Fruit fly (Drosophila melanogaster) whole organism, adult: ENCODE data around the gene GAPsec.

Experiments
- CG11617 ChIP-seq: fragments of 200-800 bp; sonication (Bioruptor generic); optimal IDR thresholded peaks from 2 replicates; lab custom pipeline; 2017; ENCODE audit warnings: mild to moderate bottlenecking, missing biosample characterization, missing genetic modification reagents, missing genetic modification characterization
- CG12768 ChIP-seq: fragments of 200-800 bp; sonication (Bioruptor generic); optimal IDR thresholded peaks from 2 replicates; lab custom pipeline; 2017; ENCODE audit warnings: missing biosample characterization, missing genetic modification characterization, mild to moderate bottlenecking, moderate library complexity, missing genetic modification reagents
- CG33017 ChIP-seq: fragments of 200-800 bp; sonication (Bioruptor generic); optimal IDR thresholded peaks from 2 replicates; lab custom pipeline; 2018; ENCODE audit warnings: missing biosample characterization, mild to moderate bottlenecking, missing genetic modification characterization, moderate library complexity
- CG5204 ChIP-seq: fragments of 200-800 bp; sonication (Bioruptor generic); optimal IDR thresholded peaks from 2 replicates; lab custom pipeline; 2016; ENCODE audit warnings: missing biosample characterization, missing genetic modification characterization
- CG7101 ChIP-seq: fragments of 200-800 bp; sonication (Bioruptor generic); optimal IDR thresholded peaks from 2 replicates; lab custom pipeline; 2018; ENCODE audit warnings: missing biosample characterization, mild to moderate bottlenecking, missing genetic modification characterization, moderate library complexity
- Crg-1 ChIP-seq: fragments of 200-800 bp; sonication (Bioruptor generic); optimal IDR thresholded peaks from 2 replicates; lab custom pipeline; 2016; ENCODE audit warnings: missing biosample characterization, missing genetic modification characterization
- Hr96 ChIP-seq: fragments of 200-800 bp; sonication (Bioruptor generic); optimal IDR thresholded peaks from 2 replicates; lab custom pipeline; 2016; ENCODE audit warnings: missing biosample characterization, missing genetic modification characterization
- Mnt ChIP-seq: fragments of 200-800 bp; sonication (Bioruptor generic); optimal IDR thresholded peaks from 2 replicates; lab custom pipeline; 2016; ENCODE audit warnings: missing biosample characterization, mild to moderate bottlenecking, missing genetic modification characterization
- bab1 ChIP-seq: fragments of 200-800 bp; sonication (Bioruptor generic); optimal IDR thresholded peaks from 3 replicates; lab custom pipeline; 2019; ENCODE audit warnings: missing biosample characterization, mild to moderate bottlenecking, missing genetic modification characterization, moderate library complexity
- cic ChIP-seq: fragments of 200-800 bp; sonication (Bioruptor generic); optimal IDR thresholded peaks from 2 replicates; lab custom pipeline; 2017; ENCODE audit warnings: missing biosample characterization, mild to moderate bottlenecking, missing genetic modification characterization, moderate library complexity
- cnc ChIP-seq, 2 experiments: fragments of >200 bp; optimal IDR thresholded peaks; 2 replicates each; lab custom pipeline; 2017
- kay ChIP-seq: fragments of 200-800 bp; sonication (Bioruptor generic); peaks from one replicate; lab custom pipeline; 2016; ENCODE audit warnings: missing biosample characterization, missing genetic modification characterization, borderline replicate concordance
- pad ChIP-seq: fragments of 200-800 bp; sonication (Bioruptor generic); optimal IDR thresholded peaks from 3 replicates; lab custom pipeline; 2017; ENCODE audit warnings: missing biosample characterization, missing genetic modification characterization, mild to moderate bottlenecking, moderate library complexity, missing genetic modification reagents
- toe ChIP-seq: fragments of 200-800 bp; sonication (Bioruptor generic); optimal IDR thresholded peaks from 2 replicates; lab custom pipeline; 2016; ENCODE audit warnings: missing biosample characterization, missing genetic modification characterization

DNA sequence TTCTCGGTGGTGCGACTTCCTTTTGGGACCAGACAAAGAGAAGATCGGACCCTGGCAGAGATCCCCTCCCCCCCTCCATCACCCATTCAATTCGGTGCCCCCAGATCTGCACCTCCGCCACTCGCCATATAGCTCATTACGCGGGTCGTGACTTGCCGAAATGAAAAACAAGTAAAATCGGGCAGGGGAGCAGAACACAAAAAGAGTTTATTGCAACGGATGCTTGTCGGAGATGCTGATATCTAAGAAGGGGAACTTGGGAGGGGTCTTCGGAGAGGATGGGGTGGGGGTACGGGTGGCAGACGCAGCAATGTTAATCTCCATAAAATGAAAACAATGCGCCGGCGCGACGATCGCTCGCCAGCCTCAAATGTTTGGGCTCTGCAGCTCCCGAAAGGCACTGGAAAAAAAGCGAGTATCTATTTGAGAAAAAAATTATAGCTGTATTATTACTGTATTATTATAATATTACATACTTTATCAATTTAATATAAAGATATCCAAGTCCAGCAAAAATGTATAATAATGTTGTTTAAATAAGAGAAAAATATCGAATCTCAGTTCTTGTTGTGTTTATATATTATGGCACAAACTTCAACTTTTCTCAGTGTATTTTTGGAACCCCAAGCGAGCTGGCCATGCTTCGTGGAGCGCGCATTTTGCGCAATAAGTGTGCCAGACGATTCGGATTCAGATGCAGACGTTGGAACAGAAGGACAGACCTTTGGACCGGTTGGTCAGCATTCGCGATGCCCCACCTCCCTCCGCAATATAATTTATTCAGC lies 44.3 kb upstream of the GAPsec start:
- TF ChIP-seq CG33017 (tag; lab: Kevin White, UChicago): no peak
- TF ChIP-seq toe (GFP tag; lab: Kevin White, UChicago): no peak
- TF ChIP-seq CG12768 (GFP tag; lab: Kevin White, UChicago): no peak
- no peak for TF ChIP-seq pad (GFP tag; lab: Kevin White, UChicago)
- TF ChIP-seq cnc (optimal IDR thresholded peaks at IDR 0.05; lab: Kevin White, UChicago): no peak
- no peak for TF ChIP-seq CG7101 (tag; lab: Kevin White, UChicago)
- TF ChIP-seq CG5204 (GFP tag; lab: Kevin White, UChicago): no peak
- TF ChIP-seq Mnt: no peak
- TF ChIP-seq bab1 (GFP tag; lab: Kevin White, UChicago): no peak
- no peak for TF ChIP-seq Hr96 (GFP tag; lab: Kevin White, UChicago)
- TF ChIP-seq Crg-1 (GFP tag; lab: Kevin White, UChicago): no peak
- no peak for TF ChIP-seq CG11617 (GFP tag; lab: Kevin White, UChicago)
- no peak for TF ChIP-seq kay
- no peak for TF ChIP-seq cic (GFP tag; lab: Kevin White, UChicago)
